Fruit fly (Drosophila melanogaster): ENCODE measurements around the gene CG7872.

DNA sequence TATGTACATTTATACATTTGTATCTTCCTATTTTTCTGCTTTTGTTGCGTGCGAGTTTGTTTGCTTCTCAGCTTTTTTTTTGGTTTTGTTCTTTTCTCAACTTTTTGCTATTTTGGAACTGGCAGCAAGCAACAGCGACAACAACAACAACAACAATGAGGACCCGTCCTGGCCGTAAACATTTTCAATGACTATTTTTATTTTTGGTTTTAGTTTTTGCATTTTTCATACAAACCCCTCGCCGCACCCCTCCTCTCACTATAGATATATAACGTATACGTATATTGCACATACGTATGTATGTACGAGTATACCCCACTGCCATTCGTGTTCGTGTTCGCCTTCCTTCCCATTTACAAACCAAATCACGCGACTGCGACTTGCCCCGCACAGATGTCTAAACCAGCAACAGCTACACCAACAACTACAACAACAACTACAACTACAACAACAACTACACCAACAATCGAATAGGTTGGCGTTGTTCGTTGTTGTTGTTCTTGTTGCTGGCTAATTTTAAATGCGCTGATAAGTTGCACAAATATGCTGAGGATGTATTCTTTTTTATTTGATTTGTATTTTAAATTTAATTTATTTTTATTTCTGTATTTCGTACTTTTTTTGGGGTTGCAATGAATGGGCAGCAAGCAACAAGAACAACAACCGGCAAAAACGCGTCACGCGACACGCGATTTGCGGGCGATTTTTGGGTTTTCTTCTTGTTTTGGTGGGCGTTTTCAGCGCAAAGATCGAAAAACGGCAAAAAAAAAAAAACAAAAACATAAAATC lies 42.6 kb downstream of the CG7872 start:
- no peak for TF ChIP-seq insv (GFP tag; optimal IDR thresholded peaks at IDR 0.05)
- no peak for TF ChIP-seq GATAe (GFP tag; conservative IDR thresholded peaks at IDR 0.05)
- no peak for TF ChIP-seq al (GFP tag; IDR thresholded peaks at IDR 0.05)
- no peak for TF ChIP-seq row (GFP tag; IDR thresholded peaks at IDR 0.05)
- no peak for TF ChIP-seq wor (GFP tag; IDR thresholded peaks at IDR 0.05)
- TF ChIP-seq CG14667 (GFP tag; IDR thresholded peaks at IDR 0.05): no peak
- no peak for TF ChIP-seq CG12744 (GFP tag; optimal IDR thresholded peaks at IDR 0.05)
- TF ChIP-seq Hr78 (GFP tag; optimal IDR thresholded peaks at IDR 0.05): no peak
- no peak for TF ChIP-seq CG15269 (tag; optimal IDR thresholded peaks at IDR 0.05)
- no peak for TF ChIP-seq Dip3 (GFP tag; optimal IDR thresholded peaks at IDR 0.05)
- no peak for TF ChIP-seq exex (tag; optimal IDR thresholded peaks at IDR 0.05)

Measured in whole organism, embryonic.